Worm (Caenorhabditis elegans) whole organism, L3 larva: ENCODE results near the gene acs-1.

Experiments used
- R02D3.7 ChIP-seq: fragments of 150-350 bp; optimal IDR thresholded peaks from 2 replicates; lab custom pipeline; 2014; ENCODE audit warnings: missing biosample characterization, missing genetic modification characterization
- ZK546.5 ChIP-seq: sonication (generic microtip); optimal IDR thresholded peaks from 2 replicates; lab custom pipeline; 2017; ENCODE audit warnings: missing biosample characterization, missing genetic modification characterization
- ceh-28 ChIP-seq: fragments of 150-350 bp; optimal IDR thresholded peaks from 2 replicates; lab custom pipeline; 2014; ENCODE audit warnings: missing biosample characterization, missing genetic modification reagents, missing genetic modification characterization
- ceh-82 ChIP-seq: fragments of 150-350 bp; optimal IDR thresholded peaks from 2 replicates; lab custom pipeline; 2014; ENCODE audit warnings: missing biosample characterization, missing genetic modification characterization
- egl-27 ChIP-seq: sonication (generic microtip); optimal IDR thresholded peaks from 4 replicates; lab custom pipeline; 2017; ENCODE audit warnings: missing biosample characterization, missing genetic modification reagents, missing genetic modification characterization
- fos-1 ChIP-seq: fragments of 150-350 bp; optimal IDR thresholded peaks from 2 replicates; lab custom pipeline; 2014; ENCODE audit warnings: missing biosample characterization, missing genetic modification characterization
- nhr-12 ChIP-seq: fragments of 150-350 bp; optimal IDR thresholded peaks from 2 replicates; lab custom pipeline; 2014; ENCODE audit warnings: missing biosample characterization, missing genetic modification characterization
- nhr-76 ChIP-seq: fragments of 150-350 bp; sonication (generic microtip); optimal IDR thresholded peaks from 5 replicates; lab custom pipeline; 2014; ENCODE audit warnings: missing biosample characterization, missing genetic modification characterization
- nhr-77 ChIP-seq: fragments of 150-350 bp; optimal IDR thresholded peaks from 2 replicates; lab custom pipeline; 2014; ENCODE audit warnings: missing biosample characterization, missing genetic modification characterization
- pha-4 ChIP-seq: fragments of 150-350 bp; optimal IDR thresholded peaks from 2 replicates; lab custom pipeline; 2014; ENCODE audit warnings: missing biosample characterization, missing genetic modification reagents, missing genetic modification characterization
- zag-1 ChIP-seq: fragments of 150-350 bp; optimal IDR thresholded peaks from 2 replicates; lab custom pipeline; 2014; ENCODE audit warnings: missing biosample characterization, missing genetic modification characterization

DNA sequence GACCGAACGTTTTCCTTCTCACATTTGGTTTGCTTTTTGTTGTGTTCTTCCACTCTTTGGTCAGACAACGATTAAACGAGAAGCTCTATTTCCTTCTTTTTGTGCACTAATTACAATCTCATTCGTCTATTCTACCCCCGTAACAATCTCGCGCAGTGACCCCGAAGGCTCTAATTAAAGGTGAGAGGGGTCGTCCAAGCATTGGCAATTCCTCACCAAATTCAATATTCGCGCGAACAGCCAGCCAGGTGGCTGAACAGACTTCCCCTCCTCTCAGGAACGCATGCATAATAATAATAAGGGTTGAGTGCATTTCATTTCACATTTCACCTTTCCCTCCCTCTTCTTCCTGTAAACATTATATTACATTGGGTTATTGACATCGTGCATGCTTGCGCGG is 39.7 kb upstream of the acs-1 start:
- TF ChIP-seq nhr-77 (tag; lab: Kevin White, UChicago) (no peak), zag-1 (no peak), ceh-28 (no peak), ceh-82 (tag; lab: Kevin White, UChicago) (no peak), nhr-12 (tag; lab: Kevin White, UChicago) (no peak), ZK546.5 (tag; lab: Kevin White, UChicago) (no peak), fos-1 (tag; lab: Kevin White, UChicago) (no peak), egl-27 (tag; lab: Kevin White, UChicago) (no peak), pha-4 (tag; lab: Kevin White, UChicago) (no peak), nhr-76 (tag; lab: Kevin White, UChicago) (no peak), R02D3.7 (tag; lab: Kevin White, UChicago) (no peak)
